Fruit fly (Drosophila melanogaster) whole organism, larva: ENCODE data around the gene alpha-Man-IIa.

Source experiments
- noc ChIP-seq: fragments of 200-800 bp; sonication (Bioruptor generic); optimal IDR thresholded peaks from 3 replicates; lab custom pipeline; 2019; ENCODE audit warnings: missing biosample characterization, mild to moderate bottlenecking, missing genetic modification characterization, moderate library complexity

The alpha-Man-IIa gene

DNA sequence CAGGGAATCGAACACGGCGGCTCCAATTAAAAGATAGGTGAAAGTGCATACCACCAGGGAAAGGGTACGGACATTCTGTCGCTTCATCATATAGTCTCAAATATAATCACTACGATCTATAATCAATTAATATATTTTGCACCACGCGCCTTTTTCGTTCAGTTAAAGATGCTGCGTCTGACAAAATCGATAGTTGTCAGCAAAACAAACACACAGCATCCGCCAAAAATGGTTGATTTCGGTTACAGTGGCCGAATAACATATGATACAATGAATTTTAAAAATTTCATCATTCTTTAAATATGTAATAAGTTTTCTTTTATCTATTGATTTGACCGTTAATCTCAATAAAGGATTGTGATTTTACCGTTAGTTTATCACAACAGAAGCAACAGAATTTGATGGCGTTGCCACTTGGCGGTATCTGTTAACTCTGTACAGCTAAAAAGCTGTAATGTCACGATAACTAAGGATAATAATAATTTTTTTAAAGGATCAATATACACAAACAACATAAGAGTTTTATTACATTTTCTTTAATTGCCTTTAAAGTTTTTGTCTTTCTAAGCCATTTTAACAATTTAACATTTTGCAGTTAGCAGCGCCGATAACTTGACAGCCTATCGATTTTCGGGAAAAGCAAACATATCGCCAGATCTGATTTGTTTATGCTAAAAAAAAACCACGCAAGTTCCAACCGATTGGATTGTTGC, at the start of gene alpha-Man-IIa, which contains the start of gene Task7:
Gene alpha-Man-IIa, plus strand, starts transcription at position 621 of the 713 bp plus-strand sequence.
Gene Task7, minus strand, starts transcription at position 366 of the 713 bp plus-strand sequence.
- TF ChIP-seq noc (tag; lab: Kevin White, UChicago): no peak

dm6 chr3R:9363066-9363719, 49.2 kb upstream of the alpha-Man-IIa start, which contains the start of gene CG18473:
CG18473 (plus strand) TSS chr3R:9363305.
- no peak for TF ChIP-seq noc (tag; lab: Kevin White, UChicago)

dm6 chr3R:9365121-9365520, 47.2 kb upstream of the alpha-Man-IIa start, which contains the start of gene Srr:
Srr (plus strand) TSS chr3R:9365398.
- TF ChIP-seq noc (tag; lab: Kevin White, UChicago): no peak

DNA sequence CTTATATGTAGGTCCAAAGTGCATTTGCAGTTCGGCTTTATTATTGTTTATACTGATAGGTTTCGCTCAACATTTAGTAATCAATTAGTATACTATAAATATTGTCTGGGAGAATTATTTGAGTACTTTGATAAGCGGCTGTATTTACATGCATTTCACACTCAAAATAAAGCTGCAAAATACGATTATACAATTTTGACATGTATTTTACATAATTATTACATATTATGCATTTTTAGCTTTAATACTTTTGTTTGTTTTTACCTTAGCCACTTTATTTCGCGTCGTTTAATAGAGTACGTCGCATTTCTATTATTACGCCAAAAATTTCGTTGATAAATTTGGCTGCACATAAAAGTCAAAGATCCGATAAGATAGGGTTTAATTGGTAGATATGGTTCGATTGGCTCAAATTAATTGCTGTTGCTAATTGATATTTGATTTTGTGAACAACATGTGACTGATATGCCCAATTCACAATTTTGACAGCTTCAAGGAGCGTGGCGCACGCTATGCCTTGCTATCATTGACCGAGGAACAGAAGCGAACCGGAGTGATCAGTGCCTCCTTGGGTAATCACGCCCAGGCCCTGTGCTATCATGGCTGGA, 46.4 kb upstream of the alpha-Man-IIa start:
- peak; percentile 27 for TF ChIP-seq noc (tag; lab: Kevin White, UChicago)

DNA sequence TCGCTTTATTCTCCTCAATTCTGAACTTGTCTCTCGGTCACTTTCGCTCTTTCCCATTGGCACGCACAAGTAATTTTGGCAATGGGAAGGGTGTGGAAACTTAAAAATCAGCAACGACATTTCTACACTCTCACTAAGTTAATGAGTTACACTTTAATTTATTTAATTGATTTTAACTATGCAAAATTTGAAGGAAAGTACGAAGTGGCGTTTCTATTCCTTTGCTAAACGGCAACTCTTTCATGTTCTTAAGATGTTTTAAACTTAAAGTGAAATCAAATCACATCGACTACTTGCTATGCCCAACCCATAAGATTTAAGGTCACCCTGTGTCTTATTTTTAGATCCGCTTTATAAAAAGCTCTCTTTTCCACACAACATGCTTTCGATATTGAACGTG, 41.9 kb upstream of the alpha-Man-IIa start:
- peak; percentile 66 for TF ChIP-seq noc (tag; lab: Kevin White, UChicago)

DNA sequence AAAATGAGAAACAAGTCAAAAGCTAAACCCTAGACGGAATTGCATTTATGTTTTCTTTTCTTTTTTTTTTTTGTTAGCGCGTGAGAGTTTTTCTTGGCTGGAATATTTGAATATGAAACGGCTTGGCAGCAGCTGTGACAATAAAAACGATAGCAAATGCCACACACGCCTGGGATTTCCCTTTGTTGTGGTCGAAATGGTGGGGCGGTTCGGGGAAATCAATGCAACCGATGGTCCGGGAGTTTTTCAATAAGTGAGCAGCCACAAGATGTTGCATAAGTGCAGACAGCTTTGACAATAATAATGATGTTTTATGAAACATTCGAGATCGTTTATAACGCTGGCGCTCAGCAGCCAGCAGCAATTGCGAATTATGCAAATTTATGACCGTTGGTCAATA, 35.6 kb upstream of the alpha-Man-IIa start:
- TF ChIP-seq noc (tag; lab: Kevin White, UChicago): no peak

dm6 chr3R:9378644-9379411, 33.5 kb upstream of the alpha-Man-IIa start:
- TF ChIP-seq noc (tag; lab: Kevin White, UChicago): peak; percentile 52

dm6 chr3R:9380970-9381369, 31.4 kb upstream of the alpha-Man-IIa start:
- TF ChIP-seq noc (tag; lab: Kevin White, UChicago): no peak

DNA sequence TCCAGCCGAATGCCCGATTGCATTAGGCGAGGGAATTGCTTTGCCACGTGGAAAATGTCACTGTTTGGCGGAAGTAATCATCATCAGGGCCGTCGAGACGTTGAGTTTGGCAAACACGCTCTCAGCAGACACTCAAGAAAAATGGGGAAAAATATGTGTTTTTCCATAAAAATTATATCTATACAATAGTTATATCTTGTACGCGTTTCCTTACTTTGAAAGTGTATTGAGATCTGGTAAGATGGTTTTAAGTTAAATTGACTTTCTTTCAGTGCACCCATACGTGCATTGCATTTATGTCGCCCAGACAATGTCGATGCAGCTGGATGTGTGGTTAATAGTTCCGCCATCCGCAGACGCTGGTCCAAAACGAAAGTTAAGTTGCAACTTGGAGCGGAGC, 26.4 kb upstream of the alpha-Man-IIa start:
- TF ChIP-seq noc (tag; lab: Kevin White, UChicago): no peak

DNA sequence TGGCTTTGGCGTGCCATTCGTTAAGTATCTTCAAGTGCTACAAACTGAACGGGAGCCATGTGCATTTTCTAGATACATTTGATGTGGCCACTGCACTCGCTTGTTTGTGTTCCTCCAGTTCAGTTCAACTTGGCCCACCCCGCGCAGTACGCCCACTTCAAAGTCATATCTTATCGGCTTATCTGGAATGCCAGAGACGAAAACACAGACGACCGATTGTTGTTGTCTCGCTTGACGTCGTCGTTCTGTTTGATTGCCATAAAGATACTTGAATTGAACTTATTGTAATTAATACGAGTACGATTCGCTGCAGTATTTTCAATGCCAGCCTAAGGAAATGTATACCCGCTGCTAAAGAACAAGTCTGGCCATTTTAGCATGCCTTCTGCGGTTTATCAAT, 24.7 kb upstream of the alpha-Man-IIa start:
- no peak for TF ChIP-seq noc (tag; lab: Kevin White, UChicago)

DNA sequence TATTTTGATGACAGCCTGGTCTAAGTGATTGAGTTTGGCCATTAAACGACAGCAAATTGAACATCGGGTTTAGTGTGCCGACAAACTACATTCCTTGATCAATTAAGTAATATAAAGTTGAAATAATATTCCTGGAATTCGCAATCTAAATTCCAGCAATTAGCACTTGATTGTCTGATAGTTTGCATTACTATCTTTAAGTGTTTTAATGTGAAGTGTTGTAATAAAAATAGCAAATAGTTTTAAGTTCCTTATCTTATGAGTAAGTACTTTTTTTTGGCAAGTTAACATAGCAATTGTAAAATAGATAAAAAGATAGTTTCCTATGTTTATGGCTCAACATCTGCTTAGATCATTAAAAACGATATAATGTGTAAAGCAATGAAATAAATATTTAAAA, 24.0 kb upstream of the alpha-Man-IIa start:
- TF ChIP-seq noc (tag; lab: Kevin White, UChicago): no peak

- no peak for TF ChIP-seq noc (tag; lab: Kevin White, UChicago)
These were observed 23.4 kb upstream of the alpha-Man-IIa start for dm6 chr3R:9388972-9389371.

DNA sequence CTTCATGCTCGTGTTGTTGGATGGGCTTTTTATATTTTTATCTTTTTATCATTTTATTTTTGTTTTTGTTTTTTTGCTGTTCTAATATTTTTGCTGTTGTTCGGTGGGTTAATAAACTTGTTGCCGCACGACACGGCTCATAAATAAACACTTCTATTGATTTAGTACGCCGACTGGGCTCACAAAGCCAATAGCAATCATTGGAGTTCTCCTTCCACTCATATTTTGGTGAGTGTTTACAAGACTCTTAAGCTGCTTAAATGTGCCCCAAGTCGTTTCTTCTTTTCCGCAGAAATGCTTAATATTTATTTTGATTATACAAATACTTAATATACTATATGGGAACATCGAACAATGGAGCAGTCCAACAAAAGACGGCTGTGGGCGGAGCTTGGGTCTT, 22.1 kb upstream of the alpha-Man-IIa start:
- no peak for TF ChIP-seq noc (tag; lab: Kevin White, UChicago)

- no peak for TF ChIP-seq noc (tag; lab: Kevin White, UChicago)
These were observed 19.9 kb upstream of the alpha-Man-IIa start for dm6 chr3R:9392421-9392820.

DNA sequence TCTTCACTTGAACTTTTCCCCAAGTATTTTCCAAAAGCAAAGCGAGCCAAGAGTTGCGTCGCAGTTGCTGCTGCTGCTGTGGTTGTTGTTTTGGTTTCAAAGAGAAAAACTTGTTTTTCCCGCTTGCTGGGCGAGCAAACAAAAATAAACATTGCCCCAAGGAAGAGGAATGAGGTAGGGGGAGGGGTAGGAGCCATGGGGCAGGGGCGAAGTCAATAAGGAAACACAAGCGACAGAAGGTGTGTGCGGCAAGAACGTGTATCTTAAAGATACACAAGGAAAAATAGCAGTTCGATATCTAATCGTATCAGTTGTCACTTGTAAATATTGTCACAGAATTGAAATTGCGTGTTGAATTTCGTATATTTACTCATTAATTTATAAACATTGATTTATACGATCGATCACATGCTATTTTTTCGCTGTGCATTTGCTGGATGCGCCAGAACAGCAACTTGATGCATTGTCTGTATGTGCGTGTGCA, 18.8 kb upstream of the alpha-Man-IIa start:
- no peak for TF ChIP-seq noc (tag; lab: Kevin White, UChicago)
